Worm (Caenorhabditis elegans) whole organism, L4/young adult: ENCODE results near the gene nhx-4.

Source experiments
- W03F9.2 ChIP-seq: fragments of 150-350 bp; optimal IDR thresholded peaks from 2 replicates; lab custom pipeline; 2014; ENCODE audit warnings: missing biosample characterization, missing genetic modification characterization
- dao-5 ChIP-seq: sonication (generic microtip); optimal IDR thresholded peaks from 2 replicates; lab custom pipeline; 2016; ENCODE audit warnings: missing genotype, missing genetic modification characterization, moderate library complexity, missing compliant biosample characterization

ce11 chrX:6888208-6888607, 25.9 kb upstream of the nhx-4 start:
- TF ChIP-seq dao-5 (tag; lab: Kevin White, UChicago) = no peak
- TF ChIP-seq W03F9.2 (tag; lab: Kevin White, UChicago) = no peak
